Fruit fly (Drosophila melanogaster) whole organism, embryonic: ENCODE measurements around the gene CG12321.

Experiments used
- Bteb2 ChIP-seq: fragments of 200-800 bp; sonication (Bioruptor generic); optimal IDR thresholded peaks from 2 replicates; lab custom pipeline; 2016; ENCODE audit warnings: missing biosample characterization, missing genetic modification characterization
- CG10654 ChIP-seq: fragments of 200-800 bp; sonication (Bioruptor generic); optimal IDR thresholded peaks from 2 replicates; lab custom pipeline; 2016; ENCODE audit warnings: missing biosample characterization, missing genetic modification characterization
- CG11085 ChIP-seq: fragments of 200-800 bp; sonication (Bioruptor generic); IDR thresholded peaks from 2 replicates; pipeline ENCODE4 v1.3.6; 2022; ENCODE audit warnings: missing biosample characterization, missing genetic modification characterization
- CG13287 ChIP-seq: fragments of 200-800 bp; sonication (Bioruptor generic); IDR thresholded peaks from 2 replicates; pipeline ENCODE4 v1.3.6; 2022; ENCODE audit warnings: missing biosample characterization, missing genetic modification characterization; ENCODE audit not compliant: partially characterized antibody
- CG14710 ChIP-seq: fragments of 200-800 bp; sonication (Bioruptor generic); optimal IDR thresholded peaks from 3 replicates; lab custom pipeline; 2019; ENCODE audit warnings: missing biosample characterization, mild to moderate bottlenecking, missing genetic modification characterization, moderate library complexity
- CG14860 ChIP-seq: fragments of 200-800 bp; sonication (Bioruptor generic); IDR thresholded peaks from 3 replicates; pipeline ENCODE4 v1.3.6; 2022; ENCODE audit warnings: missing biosample characterization, missing genetic modification characterization; ENCODE audit not compliant: partially characterized antibody
- CG2116 ChIP-seq: fragments of 200-800 bp; sonication (Bioruptor generic); optimal IDR thresholded peaks from 3 replicates; lab custom pipeline; 2018; ENCODE audit warnings: missing biosample characterization, mild to moderate bottlenecking, missing genetic modification characterization
- CG2120 ChIP-seq: fragments of 200-800 bp; sonication (Bioruptor generic); optimal IDR thresholded peaks from 3 replicates; lab custom pipeline; 2016; ENCODE audit warnings: missing biosample characterization, missing genetic modification characterization
- CG30403 ChIP-seq: fragments of 200-800 bp; sonication (Bioruptor generic); optimal IDR thresholded peaks from 3 replicates; lab custom pipeline; 2016; ENCODE audit warnings: missing biosample characterization, missing genetic modification characterization
- CG32532 ChIP-seq: fragments of 200-800 bp; sonication (Bioruptor generic); IDR thresholded peaks from 2 replicates; pipeline ENCODE4 v1.3.6; 2022; ENCODE audit warnings: missing biosample characterization, missing genetic modification characterization
- CG34376 ChIP-seq: fragments of 200-800 bp; sonication (Bioruptor generic); optimal IDR thresholded peaks from 2 replicates; lab custom pipeline; 2018; ENCODE audit warnings: missing biosample characterization, mild to moderate bottlenecking, missing genetic modification characterization
- CG3995 ChIP-seq: fragments of 200-800 bp; sonication (Bioruptor generic); optimal IDR thresholded peaks from 3 replicates; lab custom pipeline; 2016; ENCODE audit warnings: missing biosample characterization, missing genetic modification characterization
- CG4617 ChIP-seq: fragments of 200-800 bp; sonication (Bioruptor generic); optimal IDR thresholded peaks from 3 replicates; lab custom pipeline; 2016; ENCODE audit warnings: missing biosample characterization, missing genetic modification characterization, borderline replicate concordance
- CG6175 ChIP-seq: fragments of 200-800 bp; sonication (Bioruptor generic); IDR thresholded peaks from 3 replicates; pipeline ENCODE4 v1.3.6; 2022; ENCODE audit warnings: missing biosample characterization, missing genetic modification characterization
- CG6854 ChIP-seq: fragments of 200-800 bp; sonication (Bioruptor generic); optimal IDR thresholded peaks from 3 replicates; lab custom pipeline; 2017; ENCODE audit warnings: missing biosample characterization, mild to moderate bottlenecking, missing genetic modification characterization
- CG7745 ChIP-seq: fragments of 200-800 bp; sonication (Bioruptor generic); optimal IDR thresholded peaks from 2 replicates; lab custom pipeline; 2018; ENCODE audit warnings: missing biosample characterization, mild to moderate bottlenecking, missing genetic modification characterization, moderate library complexity
- CG8089 ChIP-seq: fragments of 200-800 bp; sonication (Bioruptor generic); optimal IDR thresholded peaks from 3 replicates; lab custom pipeline; 2016; ENCODE audit warnings: missing biosample characterization, missing genetic modification characterization
- CG8944 ChIP-seq: fragments of 200-800 bp; sonication (Bioruptor generic); optimal IDR thresholded peaks from 3 replicates; lab custom pipeline; 2016; ENCODE audit warnings: missing biosample characterization, missing genetic modification characterization
- CG9727 ChIP-seq: fragments of 200-800 bp; sonication (Bioruptor generic); optimal IDR thresholded peaks from 3 replicates; lab custom pipeline; 2017; ENCODE audit warnings: missing biosample characterization, mild to moderate bottlenecking, missing genetic modification characterization
- D ChIP-seq, 2 experiments: fragments of 200-800 bp in 1 of 2; fragments of >200 bp in 1 of 2; sonication (Bioruptor generic) in 1 of 2; optimal IDR thresholded peaks; 2 replicates in 1 of 2; 3 replicates in 1 of 2; lab custom pipeline; 2017; ENCODE audit warnings: mild to moderate bottlenecking in 1 of 2, missing biosample characterization in 1 of 2, missing genetic modification characterization in 1 of 2, missing genetic modification reagents in 1 of 2
- D19A ChIP-seq: fragments of 200-800 bp; optimal IDR thresholded peaks from 3 replicates; lab custom pipeline; 2019; ENCODE audit warnings: missing biosample characterization, mild to moderate bottlenecking, missing genetic modification characterization, moderate library complexity
- Deaf1 ChIP-seq: fragments of 200-800 bp; optimal IDR thresholded peaks from 3 replicates; lab custom pipeline; 2019; ENCODE audit warnings: missing biosample characterization, mild to moderate bottlenecking, missing genetic modification characterization, moderate library complexity
- E2f2 ChIP-seq: fragments of 200-800 bp; sonication (Bioruptor generic); IDR thresholded peaks from 2 replicates; pipeline ENCODE4 v1.3.6; 2022; ENCODE audit warnings: missing biosample characterization, missing genetic modification characterization
- Gug ChIP-seq: fragments of 200-800 bp; sonication (Bioruptor generic); IDR thresholded peaks from 4 replicates; pipeline ENCODE4 v1.3.6; 2022; ENCODE audit warnings: missing biosample characterization, missing genetic modification characterization
- H2.0 ChIP-seq: fragments of 200-800 bp; sonication (Bioruptor generic); IDR thresholded peaks from 2 replicates; pipeline ENCODE4 v1.3.6; 2022; ENCODE audit warnings: missing biosample characterization, missing genetic modification characterization
- HmgZ ChIP-seq: fragments of 200-800 bp; sonication (Bioruptor generic); optimal IDR thresholded peaks from 2 replicates; lab custom pipeline; 2018; ENCODE audit warnings: missing biosample characterization, mild to moderate bottlenecking, missing genetic modification characterization
- Jarid2 ChIP-seq: fragments of 200-800 bp; sonication (Bioruptor generic); optimal IDR thresholded peaks from 3 replicates; lab custom pipeline; 2017; ENCODE audit warnings: mild to moderate bottlenecking, missing biosample characterization, missing genetic modification reagents, missing genetic modification characterization
- NFAT ChIP-seq: fragments of 200-800 bp; sonication (Bioruptor generic); IDR thresholded peaks from 2 replicates; pipeline ENCODE4 v1.3.6; 2022; ENCODE audit warnings: missing biosample characterization, missing genetic modification characterization
- Nf-YB ChIP-seq: fragments of 200-800 bp; sonication (Bioruptor generic); optimal IDR thresholded peaks from 3 replicates; lab custom pipeline; 2019; ENCODE audit warnings: missing biosample characterization, mild to moderate bottlenecking, missing genetic modification characterization, moderate library complexity
- NfI ChIP-seq: fragments of 200-800 bp; sonication (Bioruptor generic); optimal IDR thresholded peaks from 3 replicates; lab custom pipeline; 2018; ENCODE audit warnings: missing biosample characterization, mild to moderate bottlenecking, missing genetic modification characterization, moderate library complexity
- Ptx1 ChIP-seq: fragments of 200-800 bp; sonication (Bioruptor generic); IDR thresholded peaks from 2 replicates; pipeline ENCODE4 v1.3.6; 2022; ENCODE audit warnings: missing biosample characterization, missing genetic modification characterization
- Scr ChIP-seq: fragments of 200-800 bp; sonication (Bioruptor generic); IDR thresholded peaks from 2 replicates; pipeline ENCODE4 v1.3.6; 2022; ENCODE audit warnings: missing biosample characterization, missing genetic modification characterization; ENCODE audit not compliant: partially characterized antibody
- TFAM ChIP-seq: fragments of 200-800 bp; sonication (Bioruptor generic); optimal IDR thresholded peaks from 2 replicates; lab custom pipeline; 2017; ENCODE audit warnings: missing biosample characterization, missing genetic modification characterization, inconsistent platforms
- al ChIP-seq: fragments of 200-800 bp; sonication (Bioruptor generic); IDR thresholded peaks from 2 replicates; pipeline ENCODE4 v1.3.6; 2022; ENCODE audit warnings: missing biosample characterization, missing genetic modification characterization
- chm ChIP-seq: fragments of 200-800 bp; sonication (Bioruptor generic); IDR thresholded peaks from 2 replicates; pipeline ENCODE4 v1.3.6; 2022; ENCODE audit warnings: missing biosample characterization, missing genetic modification characterization
- dysf ChIP-seq: fragments of 200-800 bp; sonication (Bioruptor generic); IDR thresholded peaks from 3 replicates; pipeline ENCODE4 v1.3.6; 2022; ENCODE audit warnings: missing biosample characterization, missing genetic modification characterization
- gce ChIP-seq: fragments of 200-800 bp; sonication (Bioruptor generic); IDR thresholded peaks from 3 replicates; pipeline ENCODE4 v1.3.6; 2022; ENCODE audit warnings: missing biosample characterization, missing genetic modification characterization
- gem ChIP-seq: fragments of 200-800 bp; sonication (Bioruptor generic); optimal IDR thresholded peaks from 2 replicates; lab custom pipeline; 2019; ENCODE audit warnings: missing biosample characterization, mild to moderate bottlenecking, missing genetic modification characterization, moderate library complexity
- ind ChIP-seq: fragments of 200-800 bp; sonication (Bioruptor generic); optimal IDR thresholded peaks from 3 replicates; lab custom pipeline; 2016; ENCODE audit warnings: missing biosample characterization, missing genetic modification characterization
- nau ChIP-seq: fragments of 200-800 bp; sonication (Bioruptor generic); optimal IDR thresholded peaks from 3 replicates; lab custom pipeline; 2017; ENCODE audit warnings: missing biosample characterization, mild to moderate bottlenecking, missing genetic modification characterization, missing genetic modification reagents
- nom ChIP-seq: fragments of 200-800 bp; sonication (Bioruptor generic); optimal IDR thresholded peaks from 2 replicates; lab custom pipeline; 2017; ENCODE audit warnings: missing biosample characterization, missing genetic modification characterization, mild to moderate bottlenecking, moderate library complexity, missing genetic modification reagents
- phol ChIP-seq: fragments of 200-800 bp; sonication (Bioruptor generic); optimal IDR thresholded peaks from 3 replicates; lab custom pipeline; 2018; ENCODE audit warnings: missing biosample characterization, mild to moderate bottlenecking, missing genetic modification characterization, moderate library complexity
- ranshi ChIP-seq: fragments of 200-800 bp; sonication (Bioruptor generic); IDR thresholded peaks from 2 replicates; pipeline ENCODE4 v1.3.6; 2022; ENCODE audit warnings: missing biosample characterization, missing genetic modification characterization
- rib ChIP-seq: fragments of 200-800 bp; sonication (Bioruptor generic); IDR thresholded peaks from 2 replicates; pipeline ENCODE4 v1.3.6; 2022; ENCODE audit warnings: missing biosample characterization, missing genetic modification characterization
- row ChIP-seq: fragments of 200-800 bp; sonication (Bioruptor generic); IDR thresholded peaks from 3 replicates; pipeline ENCODE4 v1.3.6; 2022; ENCODE audit warnings: missing biosample characterization, missing genetic modification characterization
- sna ChIP-seq: fragments of 200-800 bp; sonication (Bioruptor generic); IDR thresholded peaks from 2 replicates; pipeline ENCODE4 v1.3.6; 2022; ENCODE audit warnings: missing biosample characterization, missing genetic modification characterization; ENCODE audit not compliant: partially characterized antibody
- ssp ChIP-seq: fragments of 200-800 bp; sonication (Bioruptor generic); IDR thresholded peaks from 2 replicates; pipeline ENCODE4 v1.3.6; 2022; ENCODE audit warnings: missing biosample characterization, missing genetic modification characterization
- twi ChIP-seq: fragments of 200-800 bp; optimal IDR thresholded peaks from 2 replicates; lab custom pipeline; 2019; ENCODE audit warnings: missing biosample characterization, mild to moderate bottlenecking, missing genetic modification characterization, moderate library complexity
- yki ChIP-seq: fragments of >200 bp; optimal IDR thresholded peaks from 3 replicates; lab custom pipeline; 2018
- zen ChIP-seq: fragments of 200-800 bp; sonication (Bioruptor generic); optimal IDR thresholded peaks from 3 replicates; lab custom pipeline; 2018; ENCODE audit warnings: missing biosample characterization, mild to moderate bottlenecking, missing genetic modification characterization, moderate library complexity
- zf30C ChIP-seq: fragments of 200-800 bp; sonication (Bioruptor generic); optimal IDR thresholded peaks from 3 replicates; lab custom pipeline; 2018; ENCODE audit warnings: missing biosample characterization, mild to moderate bottlenecking, missing genetic modification characterization

Gene CG12321

dm6 chr3R:18167416-18168237, 20.9 kb downstream of the CG12321 start, which contains the start of gene wrd (continued):
- TF ChIP-seq zf30C (GFP tag; lab: Kevin White, UChicago): no peak
- TF ChIP-seq al: no peak
- no peak for TF ChIP-seq CG14860 (GFP tag; lab: Robert Waterston, UW)
- TF ChIP-seq H2.0 (GFP tag; lab: Robert Waterston, UW): no peak
- no peak for TF ChIP-seq CG8944 (GFP tag; lab: Kevin White, UChicago)
- TF ChIP-seq rib (GFP tag; lab: Robert Waterston, UW): peak; percentile 81; the same call in 1 of the 2 replicates
- TF ChIP-seq Scr (GFP tag; lab: Robert Waterston, UW): no peak; the same call in 1 of the 2 replicates
- 0 out of 2 replicates have a peak, but pooled peaks have one; percentile 7 for TF ChIP-seq CG32532 (GFP tag; lab: Robert Waterston, UW)
- TF ChIP-seq CG8089: no peak
- TF ChIP-seq CG2120: peak; percentile 38
- no peak for TF ChIP-seq yki
- 0 out of 3 replicates have a peak, but pooled peaks have one; percentile 27 for TF ChIP-seq dysf (GFP tag; lab: Robert Waterston, UW)
- TF ChIP-seq CG30403 (GFP tag; lab: Kevin White, UChicago): peak; percentile 53
- no peak for TF ChIP-seq Nf-YB
- peak; percentile 62 for TF ChIP-seq CG13287 (GFP tag; lab: Robert Waterston, UW)
- peak; percentile 12 for TF ChIP-seq CG4617
- TF ChIP-seq CG2116 (GFP tag; lab: Kevin White, UChicago): peak; percentile 1
- no peak for TF ChIP-seq NfI (GFP tag; lab: Kevin White, UChicago)
- peak; percentile 39 for TF ChIP-seq Deaf1 (tag; lab: Kevin White, UChicago)
- TF ChIP-seq CG11085 (GFP tag; lab: Robert Waterston, UW): no peak
- peak; percentile 6 for TF ChIP-seq nau (GFP tag; lab: Kevin White, UChicago)
- TF ChIP-seq HmgZ (tag; lab: Kevin White, UChicago): peak; percentile 4
- no peak for TF ChIP-seq twi (tag; lab: Kevin White, UChicago)
- TF ChIP-seq zen (tag; lab: Kevin White, UChicago): no peak
- TF ChIP-seq CG14710 (tag; lab: Kevin White, UChicago): peak; percentile 33
- peak; percentile 57; the same call in 2 of the 3 replicates for TF ChIP-seq row (GFP tag; lab: Robert Waterston, UW)
- peak; percentile 44 for TF ChIP-seq CG9727 (GFP tag; lab: Kevin White, UChicago)
- TF ChIP-seq gem: peak; percentile 48
- TF ChIP-seq gce (GFP tag; lab: Robert Waterston, UW): no peak
- TF ChIP-seq CG3995: no peak
- no peak for TF ChIP-seq ranshi
- no peak for TF ChIP-seq TFAM (GFP tag; lab: Kevin White, UChicago)
- TF ChIP-seq phol (tag; lab: Kevin White, UChicago): peak; percentile 16

dm6 chr3R:18167173-18167415, 21.4 kb downstream of the CG12321 start, which contains the start of the genes CG7215 and Prx5:
TSS of gene CG7215 (minus strand) at chr3R:18167273.
TSS of gene Prx5 (minus strand) at chr3R:18167273.
- TF ChIP-seq ssp (GFP tag; lab: Robert Waterston, UW) (no peak), CG10654 (no peak), CG6175 (no peak), NFAT (GFP tag; lab: Robert Waterston, UW) (peak; percentile 25; the same call in 1 of the 2 replicates), D19A (tag; lab: Kevin White, UChicago) (peak; percentile 18), CG6854 (GFP tag; lab: Kevin White, UChicago) (no peak), ind (GFP tag; lab: Kevin White, UChicago) (no peak), chm (no peak), nom (GFP tag; lab: Kevin White, UChicago) (no peak), CG7745 (tag; lab: Kevin White, UChicago) (no peak), Bteb2 (GFP tag; lab: Kevin White, UChicago) (no peak), D (optimal IDR thresholded peaks at IDR 0.05; lab: Kevin White, UChicago) (no peak), D (GFP tag; optimal IDR thresholded peaks at IDR 0.05; lab: Kevin White, UChicago) (no peak), sna (no peak), CG34376 (GFP tag; lab: Kevin White, UChicago) (no peak), Ptx1 (GFP tag; lab: Robert Waterston, UW) (peak; percentile 31; the same call in 1 of the 2 replicates), Jarid2 (no peak), E2f2 (peak; percentile 9; the same call in 1 of the 2 replicates), Gug (GFP tag; lab: Robert Waterston, UW) (peak; percentile 48; the same call in 2 of the 4 replicates)
